Worm (Caenorhabditis elegans): ENCODE measurements around the gene dmsr-11.

The dmsr-11 gene

DNA sequence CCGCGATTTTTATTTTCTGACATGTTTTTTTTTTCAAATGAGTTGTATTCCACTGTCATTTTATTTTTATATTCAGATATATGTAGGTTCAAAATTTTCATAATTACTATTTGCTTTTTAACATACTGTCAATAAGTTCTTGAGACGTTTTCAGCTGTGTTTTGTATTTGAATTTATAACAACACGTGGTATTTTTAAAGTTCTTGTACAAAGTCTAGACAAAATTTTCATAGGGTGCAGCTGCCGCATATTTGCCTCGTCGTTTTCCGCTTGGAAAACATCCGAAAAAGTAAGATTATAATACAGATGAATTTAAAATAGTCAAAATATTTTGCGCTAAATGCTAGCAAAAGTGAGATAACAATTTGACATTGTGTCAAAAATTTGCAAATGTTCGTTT, 24.9 kb upstream of the dmsr-11 start, which contains the start of gene dmsr-15:
dmsr-15 (minus strand) TSS at position 101 of the 400 bp plus-strand sequence.
- no peak for TF ChIP-seq fkh-10 (GFP tag; optimal IDR thresholded peaks at IDR 0.05)
- TF ChIP-seq fkh-2 (tag; optimal IDR thresholded peaks at IDR 0.05): no peak
- no peak for TF ChIP-seq snpc-4 (tag; optimal IDR thresholded peaks at IDR 0.05)
- TF ChIP-seq nhr-43 (tag; optimal IDR thresholded peaks at IDR 0.05; ENCODE audit: poor library complexity, severe bottlenecking): no peak
- no peak for TF ChIP-seq ztf-11 (tag; optimal IDR thresholded peaks at IDR 0.05)
- no peak for TF ChIP-seq skn-1 (tag; optimal IDR thresholded peaks at IDR 0.05)
- TF ChIP-seq sea-2 (GFP tag; optimal IDR thresholded peaks at IDR 0.05): no peak
- no peak for TF ChIP-seq lin-39 (tag; optimal IDR thresholded peaks at IDR 0.05)
- no peak for TF ChIP-seq ceh-82 (tag; optimal IDR thresholded peaks at IDR 0.05)
- TF ChIP-seq R02D3.7 (tag; optimal IDR thresholded peaks at IDR 0.05): no peak
- no peak for TF ChIP-seq mml-1 (tag; optimal IDR thresholded peaks at IDR 0.05)
- no peak for TF ChIP-seq ceh-16 (tag; optimal IDR thresholded peaks at IDR 0.05)

DNA sequence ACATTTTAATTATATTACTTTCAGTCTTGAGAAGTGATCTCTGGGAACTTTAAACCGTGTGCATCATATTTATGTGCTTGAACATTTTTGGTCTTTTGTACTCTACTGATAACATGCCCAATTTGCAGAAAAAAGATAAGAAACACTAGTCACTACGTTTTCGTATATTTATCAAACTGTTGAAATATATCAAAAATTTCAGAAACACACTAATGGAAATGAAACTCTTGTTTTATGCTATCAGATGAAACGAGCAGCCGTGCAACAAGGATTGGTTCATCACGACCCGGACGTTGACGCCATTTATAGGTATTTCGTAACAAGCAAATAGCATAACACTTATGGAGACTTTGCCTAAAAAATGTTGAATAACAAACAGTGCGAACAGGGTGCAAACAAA, 19.5 kb upstream of the dmsr-11 start:
- TF ChIP-seq pqm-1 (tag; optimal IDR thresholded peaks at IDR 0.05): peak; percentile 84
- TF ChIP-seq jun-1 (tag; optimal IDR thresholded peaks at IDR 0.05): no peak
- peak; percentile 92 for TF ChIP-seq elt-2 (tag; optimal IDR thresholded peaks at IDR 0.05)

DNA sequence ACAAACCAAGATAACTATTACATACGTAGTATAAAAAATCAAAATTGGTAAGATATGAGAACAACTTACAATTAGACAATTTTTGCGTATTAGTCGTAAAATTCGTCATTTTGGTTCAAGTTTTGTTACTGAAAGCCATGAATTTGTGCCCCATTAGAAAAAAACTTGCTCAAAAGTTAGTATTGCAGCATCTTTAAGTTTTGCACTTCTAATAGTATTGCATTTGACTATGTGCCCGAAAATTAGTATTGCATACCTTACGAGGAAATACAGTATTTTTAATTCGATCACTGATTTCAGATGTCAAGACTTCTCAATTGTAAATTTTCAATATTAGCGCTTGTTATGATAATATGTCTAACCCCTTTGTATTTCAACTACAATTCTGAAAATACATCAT, 17.6 kb upstream of the dmsr-11 start, which contains the start of gene T15B7.8:
T15B7.8 (plus strand) TSS at position 301 of the 400 bp plus-strand sequence.
- TF ChIP-seq ama-1 (optimal IDR thresholded peaks at IDR 0.05) (no peak), unc-39 (tag; optimal IDR thresholded peaks at IDR 0.05) (no peak), mml-1 (tag; optimal IDR thresholded peaks at IDR 0.05) (no peak), ZK546.5 (tag; optimal IDR thresholded peaks at IDR 0.05) (no peak), nhr-76 (tag; optimal IDR thresholded peaks at IDR 0.05) (no peak), egl-5 (tag; optimal IDR thresholded peaks at IDR 0.05) (no peak), egl-27 (tag; optimal IDR thresholded peaks at IDR 0.05) (no peak), ceh-9 (tag; optimal IDR thresholded peaks at IDR 0.05) (no peak)

ce11 chrV:6819812-6820211, 15.9 kb upstream of the dmsr-11 start, which contains the start of gene dmsr-13:
Gene dmsr-13, minus strand, starts transcription at chrV:6819912.
- TF ChIP-seq ceh-9 (tag; optimal IDR thresholded peaks at IDR 0.05): no peak
- no peak for TF ChIP-seq nhr-25 (tag; optimal IDR thresholded peaks at IDR 0.05)
- TF ChIP-seq pha-4 (tag; optimal IDR thresholded peaks at IDR 0.05): no peak
- TF ChIP-seq fos-1 (tag; optimal IDR thresholded peaks at IDR 0.05): no peak
- TF ChIP-seq ceh-28 (tag; optimal IDR thresholded peaks at IDR 0.05): no peak
- no peak for TF ChIP-seq nhr-12 (tag; optimal IDR thresholded peaks at IDR 0.05)

- TF ChIP-seq aly-2 (tag; optimal IDR thresholded peaks at IDR 0.05): no peak
- TF ChIP-seq lin-15B (tag; optimal IDR thresholded peaks at IDR 0.05): no peak
- no peak for TF ChIP-seq ceh-9 (tag; optimal IDR thresholded peaks at IDR 0.05)
- no peak for TF ChIP-seq nhr-28 (tag; optimal IDR thresholded peaks at IDR 0.05)
- TF ChIP-seq skn-1 (tag; optimal IDR thresholded peaks at IDR 0.05): no peak
- no peak for TF ChIP-seq ceh-28 (tag; optimal IDR thresholded peaks at IDR 0.05)
Observed at ce11 chrV:6817184-6817583, 13.3 kb upstream of the dmsr-11 start, which contains the start of gene dmsr-14. Gene dmsr-14, minus strand, starts transcription at chrV:6817284.

DNA sequence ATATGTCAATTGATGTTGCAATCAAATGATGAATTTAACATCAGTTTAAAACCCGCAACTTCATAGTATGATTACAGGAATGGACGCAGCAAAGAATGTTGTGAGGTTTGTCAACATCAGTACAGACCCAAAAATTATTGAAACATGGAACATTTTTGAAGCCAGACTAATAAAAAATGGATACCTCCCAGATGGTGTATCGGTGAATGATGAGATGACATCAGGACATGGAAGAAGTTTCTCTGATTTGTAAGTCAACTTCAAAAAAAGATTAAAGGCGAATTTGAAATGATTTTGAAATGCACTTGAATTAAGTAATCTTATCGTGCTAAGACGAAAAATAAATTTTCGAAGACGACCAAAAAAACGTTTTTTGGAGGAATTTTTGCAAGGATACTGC, 10.0 kb upstream of the dmsr-11 start:
- TF ChIP-seq elt-2 (tag; optimal IDR thresholded peaks at IDR 0.05) (no peak), elt-1 (tag; optimal IDR thresholded peaks at IDR 0.05) (no peak), sea-2 (GFP tag; optimal IDR thresholded peaks at IDR 0.05) (no peak), nhr-237 (tag; optimal IDR thresholded peaks at IDR 0.05) (no peak), nhr-77 (tag; optimal IDR thresholded peaks at IDR 0.05) (no peak), R02D3.7 (tag; optimal IDR thresholded peaks at IDR 0.05) (no peak), unc-39 (tag; optimal IDR thresholded peaks at IDR 0.05) (no peak), jun-1 (tag; optimal IDR thresholded peaks at IDR 0.05) (no peak), snpc-4 (tag; optimal IDR thresholded peaks at IDR 0.05) (no peak), ztf-4 (tag; optimal IDR thresholded peaks at IDR 0.05) (no peak), nhr-23 (tag; optimal IDR thresholded peaks at IDR 0.05) (no peak), lin-15B (tag; optimal IDR thresholded peaks at IDR 0.05) (no peak), nfya-1 (tag; optimal IDR thresholded peaks at IDR 0.05; ENCODE audit: insufficient read depth) (no peak), ceh-16 (tag; optimal IDR thresholded peaks at IDR 0.05) (no peak), nhr-25 (tag; optimal IDR thresholded peaks at IDR 0.05) (no peak), egl-5 (tag; optimal IDR thresholded peaks at IDR 0.05) (no peak)

Measured in whole organism, L3 larva.